Fruit fly (Drosophila melanogaster) whole organism, pupa: ENCODE results near the gene CG34462.

ENCODE experiments used
- CG10348 ChIP-seq: fragments of 200-800 bp; sonication (Bioruptor generic); IDR thresholded peaks from 2 replicates; pipeline ENCODE4 v1.3.6; 2022; ENCODE audit warnings: missing biosample characterization, missing genetic modification characterization
- CG12605 ChIP-seq: fragments of 200-800 bp; sonication (Bioruptor generic); IDR thresholded peaks from 2 replicates; pipeline ENCODE4 v1.3.6; 2022; ENCODE audit warnings: missing biosample characterization, missing genetic modification characterization
- CG13204 ChIP-seq: fragments of 200-800 bp; sonication (Bioruptor generic); optimal IDR thresholded peaks from 2 replicates; lab custom pipeline; 2018; ENCODE audit warnings: missing biosample characterization, mild to moderate bottlenecking, missing genetic modification characterization, moderate library complexity
- CG14655 ChIP-seq: fragments of 200-800 bp; sonication (Bioruptor generic); optimal IDR thresholded peaks from 3 replicates; lab custom pipeline; 2017; ENCODE audit warnings: mild to moderate bottlenecking, missing biosample characterization, missing genetic modification reagents, missing genetic modification characterization
- CG15710 ChIP-seq: fragments of 200-800 bp; sonication (Bioruptor generic); optimal IDR thresholded peaks from 2 replicates; lab custom pipeline; 2018; ENCODE audit warnings: missing biosample characterization, mild to moderate bottlenecking, missing genetic modification characterization, moderate library complexity
- CG17806 ChIP-seq: fragments of 200-800 bp; sonication (Bioruptor generic); optimal IDR thresholded peaks from 2 replicates; lab custom pipeline; 2018; ENCODE audit warnings: missing biosample characterization, mild to moderate bottlenecking, missing genetic modification characterization, moderate library complexity
- CG32121 ChIP-seq: fragments of 200-800 bp; sonication (Bioruptor generic); IDR thresholded peaks from 2 replicates; pipeline ENCODE4 v1.3.6; 2022; ENCODE audit warnings: missing biosample characterization, missing genetic modification characterization
- CG34367 ChIP-seq: fragments of 200-800 bp; sonication (Bioruptor generic); optimal IDR thresholded peaks from 2 replicates; lab custom pipeline; 2018; ENCODE audit warnings: missing biosample characterization, mild to moderate bottlenecking, missing genetic modification characterization
- CG4496 ChIP-seq: fragments of 200-800 bp; sonication (Bioruptor generic); IDR thresholded peaks from 3 replicates; pipeline ENCODE4 v1.3.6; 2022; ENCODE audit warnings: missing biosample characterization, missing genetic modification characterization
- CG8159 ChIP-seq: fragments of 200-800 bp; sonication (Bioruptor generic); optimal IDR thresholded peaks from 3 replicates; lab custom pipeline; 2018; ENCODE audit warnings: missing biosample characterization, mild to moderate bottlenecking, missing genetic modification characterization, moderate library complexity
- CG8301 ChIP-seq: fragments of 200-800 bp; sonication (Bioruptor generic); optimal IDR thresholded peaks from 2 replicates; lab custom pipeline; 2018; ENCODE audit warnings: missing biosample characterization, mild to moderate bottlenecking, missing genetic modification characterization
- CG9948 ChIP-seq: fragments of 200-800 bp; sonication (Bioruptor generic); optimal IDR thresholded peaks from 2 replicates; lab custom pipeline; 2018; ENCODE audit warnings: missing biosample characterization, mild to moderate bottlenecking, missing genetic modification characterization, moderate library complexity
- D1 ChIP-seq: fragments of 200-800 bp; sonication (Bioruptor generic); optimal IDR thresholded peaks from 2 replicates; lab custom pipeline; 2018; ENCODE audit warnings: missing biosample characterization, mild to moderate bottlenecking, missing genetic modification characterization, moderate library complexity
- EcR ChIP-seq: fragments of 200-800 bp; sonication (Bioruptor generic); optimal IDR thresholded peaks from 3 replicates; lab custom pipeline; 2019; ENCODE audit warnings: missing biosample characterization, missing genetic modification characterization, mild to moderate bottlenecking, moderate library complexity, missing genetic modification reagents
- Ets98B ChIP-seq: fragments of 200-800 bp; sonication (Bioruptor generic); IDR thresholded peaks from 2 replicates; pipeline ENCODE4 v1.3.6; 2022; ENCODE audit warnings: missing biosample characterization, missing genetic modification characterization
- Pif1A ChIP-seq: fragments of 200-800 bp; sonication (Bioruptor generic); optimal IDR thresholded peaks from 3 replicates; lab custom pipeline; 2016; ENCODE audit warnings: missing biosample characterization, missing genetic modification characterization
- Pif1B ChIP-seq: fragments of 200-800 bp; sonication (Bioruptor generic); optimal IDR thresholded peaks from 3 replicates; lab custom pipeline; 2016; ENCODE audit warnings: missing biosample characterization, missing genetic modification characterization
- Snoo ChIP-seq: fragments of 200-800 bp; sonication (Bioruptor generic); optimal IDR thresholded peaks from 3 replicates; lab custom pipeline; 2017; ENCODE audit warnings: missing biosample characterization, mild to moderate bottlenecking, missing genetic modification characterization, inconsistent platforms
- fd96Ca ChIP-seq: fragments of 200-800 bp; sonication (Bioruptor generic); IDR thresholded peaks from 3 replicates; pipeline ENCODE4 v1.3.6; 2022; ENCODE audit warnings: missing biosample characterization, missing genetic modification characterization
- rn ChIP-seq: fragments of 200-800 bp; sonication (Bioruptor generic); IDR thresholded peaks from 2 replicates; pipeline ENCODE4 v1.3.6; 2022; ENCODE audit warnings: missing biosample characterization, missing genetic modification characterization

The CG34462 gene

DNA sequence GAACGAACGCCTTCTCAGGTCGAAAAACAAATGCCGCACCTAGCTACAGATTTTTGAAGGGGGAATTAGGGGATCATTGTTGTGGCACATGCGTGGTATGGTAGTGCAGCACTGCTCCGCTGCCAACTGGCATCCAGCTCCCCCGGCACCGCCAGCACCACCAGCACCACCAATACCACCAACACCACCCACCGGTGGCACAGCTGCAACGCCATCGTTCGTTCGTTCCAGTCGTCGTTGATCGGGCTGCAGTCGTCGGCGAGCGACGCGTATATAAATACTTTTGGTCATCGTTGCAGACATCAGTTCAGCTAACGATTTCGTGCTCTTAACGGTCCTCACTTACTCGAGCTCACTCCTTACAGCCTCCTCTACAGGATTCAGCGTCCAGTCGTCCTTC lies 2.8 kb upstream of the CG34462 start, which contains the start of gene CG34461:
Gene CG34461 (plus strand): TSS at position 301 of the 400 bp plus-strand sequence.
- no peak for TF ChIP-seq CG13204 (GFP tag; lab: Kevin White, UChicago)
- no peak for TF ChIP-seq fd96Ca (GFP tag; lab: Robert Waterston, UW)
- no peak for TF ChIP-seq CG15710 (tag; lab: Kevin White, UChicago)
- TF ChIP-seq CG4496 (GFP tag; lab: Robert Waterston, UW): 0 out of 3 replicates have a peak, but pooled peaks have one; percentile 45
- TF ChIP-seq Pif1B (GFP tag; lab: Kevin White, UChicago): no peak
- TF ChIP-seq CG14655: no peak
- TF ChIP-seq, all 21 proteins: peak for 1

DNA sequence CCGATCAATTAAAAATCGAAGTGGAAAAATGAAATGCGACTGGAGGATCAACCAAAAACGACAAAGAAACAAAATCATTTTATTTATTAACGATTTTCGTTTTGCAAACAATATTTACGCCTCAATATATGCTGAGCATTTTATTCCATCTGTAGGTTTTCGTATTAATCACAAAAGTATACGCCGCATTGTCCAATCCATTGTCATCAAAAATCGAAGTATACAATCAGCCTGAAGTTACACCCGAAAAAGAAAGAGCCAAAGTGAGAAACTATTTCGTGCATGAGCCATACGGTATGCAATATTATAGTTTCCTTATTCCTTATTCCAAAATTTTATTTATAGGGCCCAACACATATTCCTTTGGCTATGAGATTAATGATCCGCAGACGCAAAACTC lies 622 bp downstream of the CG34462 start:
- TF ChIP-seq rn: no peak
- no peak for TF ChIP-seq CG9948 (tag; lab: Kevin White, UChicago)
- no peak for TF ChIP-seq CG10348
- no peak for TF ChIP-seq CG34367
- TF ChIP-seq CG17806 (tag; lab: Kevin White, UChicago): no peak
- TF ChIP-seq D1: peak; percentile 14
- TF ChIP-seq Pif1B (GFP tag; lab: Kevin White, UChicago): no peak

DNA sequence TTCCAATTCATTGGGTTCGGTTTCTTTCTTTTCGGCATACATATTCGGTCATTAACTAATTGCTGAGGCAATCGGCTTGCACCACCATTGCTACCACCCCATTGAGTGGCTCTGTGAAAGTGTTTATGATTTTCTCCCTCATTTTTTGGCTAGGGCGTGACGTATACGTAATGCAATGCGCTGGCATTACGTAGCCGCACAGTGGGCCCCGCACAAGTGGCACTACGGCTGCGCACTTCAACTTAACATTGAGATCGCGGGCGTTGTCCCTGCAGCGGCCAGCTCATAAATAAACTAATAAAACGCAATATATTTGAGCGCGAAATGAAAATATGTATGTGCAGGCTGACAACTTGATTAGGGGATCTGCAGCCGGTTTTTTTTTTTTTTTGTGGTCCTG lies 3.0 kb downstream of the CG34462 start:
- TF ChIP-seq CG4496 (GFP tag; lab: Robert Waterston, UW): 0 out of 3 replicates have a peak, but pooled peaks have one; percentile 21
- no peak for TF ChIP-seq CG15710 (tag; lab: Kevin White, UChicago)
- TF ChIP-seq fd96Ca (GFP tag; lab: Robert Waterston, UW): no peak
- TF ChIP-seq rn: no peak
- no peak for TF ChIP-seq Pif1A
- TF ChIP-seq CG9948 (tag; lab: Kevin White, UChicago): no peak

DNA sequence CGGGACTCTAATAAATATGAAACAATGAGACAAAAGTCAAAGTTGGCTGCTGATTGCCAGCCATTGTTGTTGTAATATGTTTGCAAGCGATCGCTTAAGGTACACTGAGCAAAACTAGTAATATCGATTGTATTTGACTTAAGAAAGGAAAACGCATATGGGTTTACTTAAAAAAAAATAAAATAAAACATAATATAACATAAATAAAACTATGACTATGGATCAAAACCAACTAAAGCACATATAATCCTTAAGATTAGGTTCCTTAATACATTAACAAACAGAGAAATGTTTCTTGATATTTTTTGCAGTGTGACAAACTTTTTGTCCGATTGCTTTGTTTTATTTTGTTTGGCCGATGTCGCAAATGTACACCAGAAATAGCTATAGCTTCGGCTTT lies 5.2 kb downstream of the CG34462 start:
- TF ChIP-seq rn (no peak), Pif1B (GFP tag; lab: Kevin White, UChicago) (no peak), CG17806 (tag; lab: Kevin White, UChicago) (no peak), CG32121 (GFP tag; lab: Robert Waterston, UW) (no peak), Ets98B (GFP tag; lab: Robert Waterston, UW) (no peak), CG4496 (GFP tag; lab: Robert Waterston, UW) (no peak), CG15710 (tag; lab: Kevin White, UChicago) (no peak), CG14655 (no peak), D1 (no peak), Pif1A (no peak), CG9948 (tag; lab: Kevin White, UChicago) (no peak)

DNA sequence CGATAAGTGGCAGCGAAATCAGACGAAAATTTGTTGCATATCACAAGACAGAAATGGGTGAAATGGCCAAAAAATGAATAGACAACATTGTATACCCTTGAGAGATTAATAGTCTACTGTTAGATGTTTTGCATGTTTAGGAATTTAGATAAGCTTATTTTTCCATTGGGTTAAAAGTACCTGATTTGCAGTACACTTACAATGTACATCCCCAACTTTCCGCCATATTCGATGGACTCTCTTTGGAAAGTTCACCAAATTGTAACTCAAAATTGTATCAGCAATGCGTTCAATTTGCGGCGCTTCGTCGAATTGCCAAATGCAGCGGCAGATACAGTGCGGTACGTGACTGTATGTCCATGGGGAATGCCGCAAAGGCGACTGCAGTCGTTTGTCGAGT lies 6.0 kb downstream of the CG34462 start:
- TF ChIP-seq fd96Ca (GFP tag; lab: Robert Waterston, UW) (peak; percentile 13; the same call in 1 of the 3 replicates), D1 (no peak), CG32121 (GFP tag; lab: Robert Waterston, UW) (no peak), Pif1B (GFP tag; lab: Kevin White, UChicago) (no peak), CG34367 (no peak), Ets98B (GFP tag; lab: Robert Waterston, UW) (0 out of 2 replicates have a peak, but pooled peaks have one; percentile 35), EcR (GFP tag; lab: Kevin White, UChicago) (no peak)

DNA sequence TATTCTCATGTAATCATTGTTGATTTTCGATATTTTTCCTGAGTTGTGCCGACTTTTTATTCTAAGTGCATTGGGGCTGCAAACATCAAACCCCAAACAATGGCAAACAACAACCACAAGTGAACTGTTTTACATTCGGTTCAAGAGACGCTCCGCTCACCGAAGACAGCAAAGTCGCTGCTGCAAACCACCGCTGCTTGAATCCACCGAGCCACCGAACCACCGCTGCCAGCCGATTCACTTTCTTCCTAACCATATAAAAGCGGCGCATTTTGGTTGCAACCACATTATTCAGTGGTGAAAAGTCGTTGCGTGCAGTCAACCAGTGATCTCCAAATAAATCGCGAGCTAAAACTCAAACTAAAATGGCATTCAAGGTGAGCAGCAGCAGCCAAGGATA lies 8.0 kb downstream of the CG34462 start, which contains the start of gene Cpr66Cb:
Gene Cpr66Cb (plus strand): TSS at position 301 of the 400 bp plus-strand sequence.
- TF ChIP-seq Pif1A (no peak), D1 (no peak), CG4496 (GFP tag; lab: Robert Waterston, UW) (no peak), CG9948 (tag; lab: Kevin White, UChicago) (no peak), CG8301 (tag; lab: Kevin White, UChicago) (no peak), Ets98B (GFP tag; lab: Robert Waterston, UW) (no peak), CG10348 (no peak), Snoo (tag; lab: Kevin White, UChicago) (no peak), EcR (GFP tag; lab: Kevin White, UChicago) (no peak), CG15710 (tag; lab: Kevin White, UChicago) (no peak), rn (no peak), Pif1B (GFP tag; lab: Kevin White, UChicago) (no peak), CG17806 (tag; lab: Kevin White, UChicago) (no peak), CG32121 (GFP tag; lab: Robert Waterston, UW) (no peak), fd96Ca (GFP tag; lab: Robert Waterston, UW) (no peak), CG14655 (no peak), CG12605 (GFP tag; lab: Robert Waterston, UW) (no peak)
- TF ChIP-seq, all 21 proteins: peak for 0

DNA sequence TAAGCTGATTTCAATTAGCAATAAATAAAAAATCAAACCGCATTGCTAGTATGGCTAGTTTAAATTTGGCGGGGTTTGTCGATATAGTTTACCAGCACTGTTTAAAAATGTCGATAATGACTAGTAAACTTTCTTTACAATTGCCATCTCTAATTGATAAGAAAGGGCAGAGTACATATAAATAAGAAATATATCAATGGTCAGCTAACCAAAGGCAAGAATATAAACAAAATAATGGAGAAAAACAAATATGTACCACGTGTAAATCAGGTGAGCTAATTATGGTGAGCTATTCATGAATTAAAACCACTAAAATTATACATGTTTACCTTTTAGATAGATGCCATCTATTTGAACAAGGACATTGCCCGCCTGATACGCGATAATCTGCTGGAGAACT lies 10.5 kb downstream of the CG34462 start, which contains the start of gene Pex2:
Gene Pex2 (plus strand): TSS at position 131 of the 400 bp plus-strand sequence.
- no peak for TF ChIP-seq Ets98B (GFP tag; lab: Robert Waterston, UW)
- TF ChIP-seq Pif1A: peak; percentile 10
- peak; percentile 6 for TF ChIP-seq CG8301 (tag; lab: Kevin White, UChicago)
- TF ChIP-seq Pif1B (GFP tag; lab: Kevin White, UChicago): no peak
- TF ChIP-seq CG4496 (GFP tag; lab: Robert Waterston, UW): 0 out of 3 replicates have a peak, but pooled peaks have one; percentile 13
- TF ChIP-seq CG32121 (GFP tag; lab: Robert Waterston, UW): peak; percentile 18; the same call in 1 of the 2 replicates
- peak; percentile 16 for TF ChIP-seq CG8159
